Fruit fly (Drosophila melanogaster): ENCODE measurements around the gene CG33271.

DNA sequence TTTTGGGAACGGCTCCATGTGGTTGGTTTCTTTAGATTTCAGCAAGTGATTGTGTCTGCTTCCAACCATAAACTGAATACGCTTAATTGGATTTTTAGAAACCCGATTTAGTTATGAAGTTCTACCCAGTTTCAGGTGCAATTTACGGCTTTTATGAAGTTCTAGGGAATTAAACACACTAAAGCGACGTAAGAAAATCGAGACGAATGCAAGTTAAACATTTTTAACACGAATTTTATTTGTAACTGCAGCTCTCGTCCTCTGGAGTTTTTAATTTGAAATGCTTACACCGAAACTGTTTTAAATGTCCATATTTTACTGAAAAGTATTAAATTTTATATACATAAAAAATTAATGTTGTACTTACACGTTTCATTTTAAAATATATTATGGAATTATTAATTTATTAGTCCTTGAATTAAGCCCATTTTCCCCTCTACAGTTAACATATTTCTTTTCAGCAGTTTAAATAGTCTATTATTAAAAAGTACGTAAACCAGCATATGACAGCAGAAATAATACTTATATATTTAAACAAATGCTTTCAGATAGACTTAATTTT is 13.2 kb downstream of the CG33271 start, which contains the start of the genes CG46412 and CG33267:
- no peak for TF ChIP-seq CG7357 (GFP tag; IDR thresholded peaks at IDR 0.05)
- TF ChIP-seq Chrac-16 (GFP tag; optimal IDR thresholded peaks at IDR 0.05): no peak
- TF ChIP-seq CG9797 (GFP tag; optimal IDR thresholded peaks at IDR 0.05): no peak
- no peak for TF ChIP-seq CG30431 (GFP tag; optimal IDR thresholded peaks at IDR 0.05)

Data from whole organism, embryonic.